Worm (Caenorhabditis elegans): ENCODE results near the gene ugt-54.

ugt-54 gene

ce11 chrIV:10771296-10771695 is 9.8 kb downstream of the ugt-54 start:
- TF ChIP-seq mml-1 (tag; optimal IDR thresholded peaks at IDR 0.05): no peak
- no peak for TF ChIP-seq fkh-2 (tag; optimal IDR thresholded peaks at IDR 0.05)
- TF ChIP-seq hmg-11 (tag; optimal IDR thresholded peaks at IDR 0.05): no peak
- no peak for TF ChIP-seq sea-2 (GFP tag; optimal IDR thresholded peaks at IDR 0.05)
- TF ChIP-seq zag-1 (tag; optimal IDR thresholded peaks at IDR 0.05): no peak
- no peak for TF ChIP-seq snpc-4 (tag; optimal IDR thresholded peaks at IDR 0.05)
- TF ChIP-seq aly-2 (tag; optimal IDR thresholded peaks at IDR 0.05): no peak
- TF ChIP-seq elt-2 (tag; optimal IDR thresholded peaks at IDR 0.05): no peak
- no peak for TF ChIP-seq ama-1 (optimal IDR thresholded peaks at IDR 0.05)
- TF ChIP-seq nhr-76 (tag; optimal IDR thresholded peaks at IDR 0.05): no peak
- TF ChIP-seq fos-1 (tag; optimal IDR thresholded peaks at IDR 0.05): no peak
- no peak for TF ChIP-seq lsy-12 (tag; optimal IDR thresholded peaks at IDR 0.05)
- TF ChIP-seq nhr-67 (tag; optimal IDR thresholded peaks at IDR 0.05): no peak
- TF ChIP-seq elt-3 (tag; optimal IDR thresholded peaks at IDR 0.05): no peak
- TF ChIP-seq tbx-2 (tag; optimal IDR thresholded peaks at IDR 0.05): no peak
- no peak for TF ChIP-seq ZK546.5 (tag; optimal IDR thresholded peaks at IDR 0.05)
- no peak for TF ChIP-seq egl-5 (tag; optimal IDR thresholded peaks at IDR 0.05)
- no peak for TF ChIP-seq nhr-237 (tag; optimal IDR thresholded peaks at IDR 0.05)
- TF ChIP-seq eor-1 (tag; optimal IDR thresholded peaks at IDR 0.05): no peak

ce11 chrIV:10773811-10774210 is 12.3 kb downstream of the ugt-54 start, which contains the start of gene inpp-1:
Gene inpp-1, minus strand, starts transcription at chrIV:10773911.
- TF ChIP-seq nhr-43 (tag; optimal IDR thresholded peaks at IDR 0.05; ENCODE audit: poor library complexity, severe bottlenecking) (no peak), ama-1 (optimal IDR thresholded peaks at IDR 0.05) (no peak), nhr-77 (tag; optimal IDR thresholded peaks at IDR 0.05) (no peak), tbx-2 (tag; optimal IDR thresholded peaks at IDR 0.05) (no peak), elt-2 (tag; optimal IDR thresholded peaks at IDR 0.05) (no peak), jun-1 (tag; optimal IDR thresholded peaks at IDR 0.05) (no peak), egl-27 (tag; optimal IDR thresholded peaks at IDR 0.05) (no peak), lin-39 (tag; optimal IDR thresholded peaks at IDR 0.05) (no peak), unc-62 (GFP tag; optimal IDR thresholded peaks at IDR 0.05) (no peak), fkh-2 (tag; optimal IDR thresholded peaks at IDR 0.05) (no peak), unc-39 (tag; optimal IDR thresholded peaks at IDR 0.05) (no peak)

ce11 chrIV:10777076-10777475 is 15.6 kb downstream of the ugt-54 start:
- TF ChIP-seq pha-4 (tag; optimal IDR thresholded peaks at IDR 0.05): no peak
- no peak for TF ChIP-seq elt-2 (tag; optimal IDR thresholded peaks at IDR 0.05)
- TF ChIP-seq nhr-25 (tag; optimal IDR thresholded peaks at IDR 0.05): peak; percentile 46
- peak; percentile 12 for TF ChIP-seq nhr-23 (tag; optimal IDR thresholded peaks at IDR 0.05)
- no peak for TF ChIP-seq nhr-77 (tag; optimal IDR thresholded peaks at IDR 0.05)

ce11 chrIV:10777600-10777999 is 16.1 kb downstream of the ugt-54 start:
- TF ChIP-seq ama-1 (optimal IDR thresholded peaks at IDR 0.05) (no peak), zag-1 (tag; optimal IDR thresholded peaks at IDR 0.05) (no peak), skn-1 (tag; optimal IDR thresholded peaks at IDR 0.05) (no peak), nhr-77 (tag; optimal IDR thresholded peaks at IDR 0.05) (no peak), ceh-28 (tag; optimal IDR thresholded peaks at IDR 0.05) (no peak), ceh-9 (tag; optimal IDR thresholded peaks at IDR 0.05) (no peak), mdl-1 (tag; optimal IDR thresholded peaks at IDR 0.05) (no peak), aly-2 (tag; optimal IDR thresholded peaks at IDR 0.05) (no peak), ceh-82 (tag; optimal IDR thresholded peaks at IDR 0.05) (no peak), nhr-11 (tag; optimal IDR thresholded peaks at IDR 0.05) (no peak), nhr-25 (tag; optimal IDR thresholded peaks at IDR 0.05) (no peak)

- peak; percentile 31 for TF ChIP-seq ama-1 (optimal IDR thresholded peaks at IDR 0.05)
- no peak for TF ChIP-seq tbx-2 (tag; optimal IDR thresholded peaks at IDR 0.05)
- peak; percentile 25 for TF ChIP-seq ceh-28 (tag; optimal IDR thresholded peaks at IDR 0.05)
- no peak for TF ChIP-seq nhr-11 (tag; optimal IDR thresholded peaks at IDR 0.05)
- peak; percentile 32 for TF ChIP-seq nhr-43 (tag; optimal IDR thresholded peaks at IDR 0.05; ENCODE audit: poor library complexity, severe bottlenecking)
- no peak for TF ChIP-seq nhr-67 (tag; optimal IDR thresholded peaks at IDR 0.05)
- TF ChIP-seq elt-2 (tag; optimal IDR thresholded peaks at IDR 0.05): no peak
- no peak for TF ChIP-seq nhr-237 (tag; optimal IDR thresholded peaks at IDR 0.05)
- TF ChIP-seq nhr-12 (tag; optimal IDR thresholded peaks at IDR 0.05): no peak
- peak; percentile 18 for TF ChIP-seq lsy-12 (tag; optimal IDR thresholded peaks at IDR 0.05)
- peak; percentile 71 for TF ChIP-seq nhr-23 (tag; optimal IDR thresholded peaks at IDR 0.05)
- no peak for TF ChIP-seq nhr-76 (tag; optimal IDR thresholded peaks at IDR 0.05)
- TF ChIP-seq mdl-1 (tag; optimal IDR thresholded peaks at IDR 0.05): no peak
Measured at ce11 chrIV:10778582-10778981, 17.1 kb downstream of the ugt-54 start.
